Worm (Caenorhabditis elegans) whole organism, young adult: ENCODE results near the gene K04B12.2.

Experiments
- B0261.1 ChIP-seq: sonication (generic microtip); optimal IDR thresholded peaks from 2 replicates; lab custom pipeline; 2016; ENCODE audit warnings: mild to moderate bottlenecking, missing genetic modification characterization, moderate library complexity, missing compliant biosample characterization
- C06A6.2 ChIP-seq: fragments of 200-800 bp; sonication (Bioruptor generic); conservative IDR thresholded peaks from 2 replicates; pipeline ENCODE4 v1.3.6; 2022; ENCODE audit warnings: missing genetic modification characterization, missing compliant biosample characterization
- D2030.7 ChIP-seq: fragments of 200-800 bp; sonication (Bioruptor generic); IDR thresholded peaks from 2 replicates; pipeline ENCODE4 v1.3.6; 2022; ENCODE audit warnings: missing genetic modification reagents, missing genetic modification characterization, missing compliant biosample characterization
- F23B12.7 ChIP-seq: sonication (generic microtip); optimal IDR thresholded peaks from 2 replicates; lab custom pipeline; 2017; ENCODE audit warnings: missing genetic modification characterization, mild to moderate bottlenecking, missing compliant biosample characterization, antibody characterized with exemption, moderate library complexity; ENCODE audit not compliant: insufficient read depth
- F33H1.4 ChIP-seq: fragments of 200-800 bp; sonication (Bioruptor generic); IDR thresholded peaks from 2 replicates; pipeline ENCODE4 v1.3.6; 2022; ENCODE audit warnings: missing genetic modification reagents, missing genetic modification characterization, missing compliant biosample characterization
- F52B5.7 ChIP-seq: sonication (generic microtip); optimal IDR thresholded peaks from 2 replicates; lab custom pipeline; 2016; ENCODE audit warnings: mild to moderate bottlenecking, missing genetic modification characterization, missing compliant biosample characterization
- F55B11.4 ChIP-seq: sonication (generic microtip); optimal IDR thresholded peaks from 2 replicates; lab custom pipeline; 2016; ENCODE audit warnings: missing compliant biosample characterization, missing genetic modification characterization, borderline replicate concordance; ENCODE audit not compliant: insufficient read depth
- F57A8.1 ChIP-seq: fragments of 200-800 bp; sonication (Bioruptor generic); optimal IDR thresholded peaks from 2 replicates; lab custom pipeline; 2018; ENCODE audit warnings: mild to moderate bottlenecking, missing genetic modification characterization, moderate library complexity, missing compliant biosample characterization
- K12H6.12 ChIP-seq: fragments of 200-800 bp; sonication (Bioruptor generic); optimal IDR thresholded peaks from 2 replicates; lab custom pipeline; 2018; ENCODE audit warnings: mild to moderate bottlenecking, missing genetic modification characterization, missing compliant biosample characterization
- T26A5.8 ChIP-seq: sonication (generic microtip); optimal IDR thresholded peaks from 2 replicates; lab custom pipeline; 2016; ENCODE audit warnings: missing genetic modification characterization, missing compliant biosample characterization
- Y53F4B.3 ChIP-seq: fragments of 200-800 bp; sonication (Bioruptor generic); IDR thresholded peaks from 2 replicates; pipeline ENCODE4 v1.3.6; 2022; ENCODE audit warnings: missing genetic modification reagents, missing genetic modification characterization, missing compliant biosample characterization
- Y53G8AR.9 ChIP-seq: fragments of 200-800 bp; sonication (Bioruptor generic); conservative IDR thresholded peaks from 2 replicates; pipeline ENCODE4 v1.3.6; 2022; ENCODE audit warnings: missing genetic modification reagents, missing genetic modification characterization, missing compliant biosample characterization
- ZK185.1 ChIP-seq: sonication (generic microtip); optimal IDR thresholded peaks from 2 replicates; lab custom pipeline; 2016; ENCODE audit warnings: mild to moderate bottlenecking, missing genetic modification characterization, missing compliant biosample characterization; ENCODE audit not compliant: poor library complexity, severe bottlenecking
- atf-7 ChIP-seq: sonication (generic microtip); optimal IDR thresholded peaks from 2 replicates; lab custom pipeline; 2017; ENCODE audit warnings: mild to moderate bottlenecking, missing genetic modification characterization, missing compliant biosample characterization
- athp-1 ChIP-seq: sonication (generic microtip); optimal IDR thresholded peaks from 2 replicates; lab custom pipeline; 2017; ENCODE audit warnings: mild to moderate bottlenecking, missing genetic modification characterization, missing compliant biosample characterization
- attf-3 ChIP-seq: fragments of 200-800 bp; sonication (Bioruptor generic); conservative IDR thresholded peaks from 2 replicates; pipeline ENCODE4 v1.3.6; 2022; ENCODE audit warnings: missing genetic modification reagents, missing genetic modification characterization, missing compliant biosample characterization
- attf-5 ChIP-seq: fragments of 200-800 bp; sonication (Bioruptor generic); optimal IDR thresholded peaks from 2 replicates; lab custom pipeline; 2018; ENCODE audit warnings: mild to moderate bottlenecking, missing genetic modification characterization, missing compliant biosample characterization
- bed-1 ChIP-seq: fragments of 200-800 bp; sonication (Bioruptor generic); IDR thresholded peaks from 2 replicates; pipeline ENCODE4 v1.3.6; 2022; ENCODE audit warnings: missing genetic modification reagents, missing genetic modification characterization, missing compliant biosample characterization
- bed-2 ChIP-seq: fragments of 200-800 bp; sonication (Bioruptor generic); IDR thresholded peaks from 2 replicates; pipeline ENCODE4 v1.3.6; 2022; ENCODE audit warnings: missing genetic modification reagents, missing genetic modification characterization, missing compliant biosample characterization
- ceh-58 ChIP-seq: fragments of 200-800 bp; sonication (Bioruptor generic); IDR thresholded peaks from 2 replicates; pipeline ENCODE4 v1.3.6; 2022; ENCODE audit warnings: missing genetic modification characterization, missing compliant biosample characterization
- ceh-91 ChIP-seq: fragments of 200-800 bp; sonication (Bioruptor generic); IDR thresholded peaks from 2 replicates; pipeline ENCODE4 v1.3.6; 2022; ENCODE audit warnings: missing genetic modification reagents, missing genetic modification characterization, missing compliant biosample characterization
- efl-1 ChIP-seq: fragments of 150-350 bp; optimal IDR thresholded peaks from 2 replicates; lab custom pipeline; 2014; ENCODE audit warnings: missing biosample characterization, missing genetic modification reagents, missing genetic modification characterization
- egl-18 ChIP-seq: fragments of 200-800 bp; sonication (Bioruptor generic); IDR thresholded peaks from 2 replicates; pipeline ENCODE4 v1.3.6; 2022; ENCODE audit warnings: missing genetic modification reagents, missing genetic modification characterization, missing compliant biosample characterization
- him-1 ChIP-seq: sonication (generic microtip); optimal IDR thresholded peaks from 2 replicates; lab custom pipeline; 2016; ENCODE audit warnings: missing genotype, missing genetic modification reagents, missing genetic modification characterization, missing compliant biosample characterization
- hlh-26 ChIP-seq: fragments of 200-800 bp; sonication (Bioruptor generic); conservative IDR thresholded peaks from 2 replicates; pipeline ENCODE4 v1.3.6; 2022; ENCODE audit warnings: missing genetic modification reagents, missing genetic modification characterization, missing compliant biosample characterization
- hmg-1.2 ChIP-seq: fragments of 200-800 bp; sonication (Bioruptor generic); IDR thresholded peaks from 2 replicates; pipeline ENCODE4 v1.3.6; 2022; ENCODE audit warnings: missing genetic modification reagents, missing genetic modification characterization, missing compliant biosample characterization
- hsf-1 ChIP-seq: fragments of 200-800 bp; sonication (Bioruptor generic); IDR thresholded peaks from 2 replicates; pipeline ENCODE4 v1.3.6; 2022; ENCODE audit warnings: missing genetic modification reagents, missing genetic modification characterization, missing compliant biosample characterization
- lin-54 ChIP-seq: fragments of 200-800 bp; sonication (Bioruptor generic); optimal IDR thresholded peaks from 2 replicates; lab custom pipeline; 2018; ENCODE audit warnings: mild to moderate bottlenecking, missing genetic modification characterization, missing compliant biosample characterization
- lsl-1 ChIP-seq: fragments of 200-800 bp; sonication (Bioruptor generic); optimal IDR thresholded peaks from 2 replicates; lab custom pipeline; 2018; ENCODE audit warnings: mild to moderate bottlenecking, missing genetic modification characterization, moderate library complexity, missing compliant biosample characterization
- madf-6 ChIP-seq: fragments of 200-800 bp; sonication (Bioruptor generic); IDR thresholded peaks from 2 replicates; pipeline ENCODE4 v1.3.6; 2022; ENCODE audit warnings: missing genetic modification reagents, missing genetic modification characterization, missing compliant biosample characterization
- mcd-1 ChIP-seq: fragments of 200-800 bp; sonication (Bioruptor generic); IDR thresholded peaks from 2 replicates; pipeline ENCODE4 v1.3.6; 2022; ENCODE audit warnings: missing genetic modification reagents, missing genetic modification characterization, missing compliant biosample characterization
- nfya-1 ChIP-seq: sonication (generic microtip); optimal IDR thresholded peaks from 2 replicates; lab custom pipeline; 2017; ENCODE audit warnings: antibody characterized with exemption, missing compliant biosample characterization, missing genetic modification characterization, borderline replicate concordance; ENCODE audit not compliant: insufficient read depth
- nhr-27 ChIP-seq: fragments of 200-800 bp; sonication (Bioruptor generic); optimal IDR thresholded peaks from 2 replicates; lab custom pipeline; 2018; ENCODE audit warnings: mild to moderate bottlenecking, missing genetic modification characterization, moderate library complexity, missing compliant biosample characterization
- nhr-80 ChIP-seq: sonication (generic microtip); optimal IDR thresholded peaks from 2 replicates; lab custom pipeline; 2016; ENCODE audit warnings: missing genetic modification characterization, missing compliant biosample characterization
- nhr-90 ChIP-seq: sonication (generic microtip); optimal IDR thresholded peaks from 2 replicates; lab custom pipeline; 2016; ENCODE audit warnings: missing genotype, mild to moderate bottlenecking, missing genetic modification characterization, missing compliant biosample characterization
- pha-4 ChIP-seq: fragments of 150-350 bp; sonication (generic microtip); optimal IDR thresholded peaks from 2 replicates; lab custom pipeline; 2014; ENCODE audit warnings: missing biosample characterization, missing genetic modification reagents, missing genetic modification characterization
- snpc-1.1 ChIP-seq: sonication (generic microtip); optimal IDR thresholded peaks from 2 replicates; lab custom pipeline; 2017; ENCODE audit warnings: missing genetic modification characterization, mild to moderate bottlenecking, missing compliant biosample characterization, antibody characterized with exemption, moderate library complexity, missing genotype, missing genetic modification reagents; ENCODE audit not compliant: insufficient read depth
- snpc-1.3 ChIP-seq: sonication (generic microtip); optimal IDR thresholded peaks from 2 replicates; lab custom pipeline; 2017; ENCODE audit warnings: missing genetic modification characterization, mild to moderate bottlenecking, missing compliant biosample characterization, antibody characterized with exemption, moderate library complexity, missing genotype, missing genetic modification reagents; ENCODE audit not compliant: insufficient read depth
- snpc-3.4 ChIP-seq: sonication (generic microtip); optimal IDR thresholded peaks from 2 replicates; lab custom pipeline; 2017; ENCODE audit warnings: missing genetic modification characterization, mild to moderate bottlenecking, missing compliant biosample characterization, antibody characterized with exemption, moderate library complexity, missing genotype, missing genetic modification reagents
- somi-1 ChIP-seq: fragments of 200-800 bp; sonication (Bioruptor generic); optimal IDR thresholded peaks from 2 replicates; lab custom pipeline; 2018; ENCODE audit warnings: mild to moderate bottlenecking, missing genetic modification characterization, missing compliant biosample characterization
- tbp1 ChIP-seq: fragments of 200-800 bp; sonication (Bioruptor generic); optimal IDR thresholded peaks from 2 replicates; lab custom pipeline; 2018; ENCODE audit warnings: mild to moderate bottlenecking, missing genetic modification characterization, missing compliant biosample characterization
- unc-62 ChIP-seq: fragments of 150-350 bp; optimal IDR thresholded peaks from 2 replicates; lab custom pipeline; 2014; ENCODE audit warnings: missing biosample characterization, missing genetic modification reagents, missing genetic modification characterization
- xnd-1 ChIP-seq: sonication (generic microtip); optimal IDR thresholded peaks from 2 replicates; lab custom pipeline; 2016; ENCODE audit warnings: missing genotype, missing genetic modification reagents, missing genetic modification characterization, missing compliant biosample characterization
- ztf-18 ChIP-seq: sonication (generic microtip); optimal IDR thresholded peaks from 2 replicates; lab custom pipeline; 2016; ENCODE audit warnings: missing genotype, mild to moderate bottlenecking, missing genetic modification characterization, missing compliant biosample characterization

The K04B12.2 gene

ce11 chrII:14399595-14399994 is 38.2 kb downstream of the K04B12.2 start (continued):
- TF ChIP-seq bed-2 (no peak), ceh-91 (GFP tag; lab: Robert Waterston, UW) (no peak), somi-1 (GFP tag; lab: Kevin White, UChicago) (no peak), D2030.7 (GFP tag; lab: Robert Waterston, UW) (no peak), xnd-1 (tag; lab: Kevin White, UChicago) (no peak), C06A6.2 (no peak), F55B11.4 (no peak), efl-1 (GFP tag; lab: Kevin White, UChicago) (peak; percentile 16), nhr-27 (no peak), tbp1 (peak; percentile 3)

- TF ChIP-seq efl-1 (GFP tag; lab: Kevin White, UChicago) (no peak), tbp1 (no peak), attf-3 (GFP tag; lab: Robert Waterston, UW) (no peak), bed-1 (GFP tag; lab: Robert Waterston, UW) (no peak), atf-7 (tag; lab: Kevin White, UChicago) (no peak), nhr-90 (tag; lab: Kevin White, UChicago) (no peak)
Observed at ce11 chrII:14393766-14394165, 44.0 kb downstream of the K04B12.2 start.

DNA sequence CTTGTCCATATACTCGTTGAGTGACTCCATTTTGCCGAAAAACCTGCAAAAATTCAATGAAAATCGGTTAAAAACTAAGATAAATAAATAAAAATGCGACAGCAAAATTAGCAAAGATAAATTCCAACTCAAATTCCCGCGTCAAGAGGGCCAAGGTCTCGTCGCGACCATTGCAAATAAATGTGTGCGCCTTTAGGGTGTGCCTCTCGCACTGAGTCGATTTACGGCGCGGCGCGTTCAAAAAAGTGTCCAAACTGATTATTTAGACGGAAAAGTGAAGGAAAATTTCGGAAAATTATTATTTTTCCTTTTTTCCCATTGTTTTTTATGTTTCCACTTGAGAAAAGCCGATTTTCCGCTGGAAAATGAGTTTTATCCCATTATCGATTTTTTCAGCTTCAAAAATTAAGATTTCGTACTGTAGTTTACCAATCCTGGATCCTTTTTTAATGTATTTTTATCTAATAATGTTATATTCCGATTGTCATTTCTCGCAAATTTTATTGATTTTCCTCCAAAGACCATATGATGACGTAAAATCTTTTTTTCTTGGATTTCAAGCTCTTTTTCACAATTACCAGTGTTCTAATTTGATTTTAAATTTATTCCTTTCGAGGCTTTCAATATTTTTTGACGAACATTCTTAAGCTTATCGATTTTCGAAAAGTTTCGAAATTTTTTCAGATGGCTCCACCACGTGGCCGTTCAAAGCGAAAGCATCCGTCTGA is 47.6 kb downstream of the K04B12.2 start, which contains the start of the genes kbp-3 and nurf-1:
Gene kbp-3, minus strand, starts transcription at position 43 of the 728 bp plus-strand sequence.
Gene nurf-1, plus strand, starts transcription at position 678 of the 728 bp plus-strand sequence.
- TF ChIP-seq athp-1 (tag; lab: Kevin White, UChicago) (no peak), pha-4 (tag; lab: Kevin White, UChicago) (no peak), D2030.7 (GFP tag; lab: Robert Waterston, UW) (peak; percentile 34; the same call in 1 of the 2 replicates), nhr-27 (no peak), ztf-18 (tag; lab: Kevin White, UChicago) (peak; percentile 8), T26A5.8 (tag; lab: Kevin White, UChicago) (no peak), F33H1.4 (GFP tag; lab: Robert Waterston, UW) (peak; percentile 85), lsl-1 (GFP tag; lab: Kevin White, UChicago) (peak; percentile 64), hlh-26 (GFP tag; lab: Robert Waterston, UW) (no peak), hmg-1.2 (GFP tag; lab: Robert Waterston, UW) (peak; percentile 22; the same call in 1 of the 2 replicates), Y53F4B.3 (GFP tag; lab: Robert Waterston, UW) (no peak), B0261.1 (no peak), unc-62 (GFP tag; lab: Kevin White, UChicago) (no peak), F52B5.7 (no peak), mcd-1 (GFP tag; lab: Robert Waterston, UW) (peak; percentile 61), Y53G8AR.9 (GFP tag; lab: Robert Waterston, UW) (no peak), ceh-58 (no peak), egl-18 (GFP tag; lab: Robert Waterston, UW) (no peak), lin-54 (GFP tag; lab: Kevin White, UChicago) (peak; percentile 79), ZK185.1 (no peak), snpc-3.4 (tag; lab: Kevin White, UChicago) (no peak), nhr-80 (tag; lab: Kevin White, UChicago) (peak; percentile 17), nfya-1 (no peak), snpc-1.1 (tag; lab: Kevin White, UChicago) (no peak), efl-1 (GFP tag; lab: Kevin White, UChicago) (peak; percentile 83), F23B12.7 (tag; lab: Kevin White, UChicago) (peak; percentile 60), him-1 (tag; lab: Kevin White, UChicago) (no peak), madf-6 (GFP tag; lab: Robert Waterston, UW) (peak; percentile 70), K12H6.12 (tag; lab: Kevin White, UChicago) (peak; percentile 5), attf-5 (GFP tag; lab: Kevin White, UChicago) (peak; percentile 80), F57A8.1 (GFP tag; lab: Kevin White, UChicago) (no peak), snpc-1.3 (tag; lab: Kevin White, UChicago) (no peak), hsf-1 (GFP tag; lab: Robert Waterston, UW) (no peak)
